Worm (Caenorhabditis elegans): ENCODE measurements around the gene arl-1.

Gene arl-1

DNA sequence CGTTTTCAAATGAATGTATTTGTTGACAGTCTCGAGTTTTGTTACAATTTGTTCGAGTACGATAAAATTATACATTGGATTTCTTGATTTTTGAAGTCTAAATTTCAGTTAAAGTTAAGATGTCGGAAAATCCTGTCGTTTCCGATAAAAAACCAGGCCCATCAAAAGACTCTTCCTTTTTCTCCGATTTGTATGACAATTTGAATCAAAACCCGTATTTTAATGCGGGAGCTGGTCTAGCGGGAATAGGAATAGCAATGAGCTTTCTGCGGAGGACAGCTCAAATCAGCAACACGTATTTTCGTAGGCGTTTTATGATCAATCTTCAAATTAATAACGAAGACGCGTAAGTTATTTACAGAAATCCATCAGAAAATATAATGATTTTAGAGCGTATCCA lies 10.8 kb upstream of the arl-1 start, which contains the start of gene bcs-1:
bcs-1 (plus strand) TSS at position 109 of the 400 bp plus-strand sequence.
- TF ChIP-seq ets-7 (tag; optimal IDR thresholded peaks at IDR 0.05) (no peak), sea-1 (GFP tag; conservative IDR thresholded peaks at IDR 0.05) (no peak), hmg-4 (GFP tag; optimal IDR thresholded peaks at IDR 0.05) (no peak), F13C5.2 (tag; optimal IDR thresholded peaks at IDR 0.05) (no peak), hnd-1 (tag; optimal IDR thresholded peaks at IDR 0.05) (no peak), scrt-1 (GFP tag; IDR thresholded peaks at IDR 0.05) (no peak), tbx-37 (GFP tag; conservative IDR thresholded peaks at IDR 0.05) (no peak), pes-1 (GFP tag; IDR thresholded peaks at IDR 0.05) (no peak), tra-4 (tag; optimal IDR thresholded peaks at IDR 0.05) (no peak), aly-1 (tag; optimal IDR thresholded peaks at IDR 0.05) (no peak), ceh-13 (GFP tag; optimal IDR thresholded peaks at IDR 0.05) (no peak), hmbx-1 (tag; optimal IDR thresholded peaks at IDR 0.05) (no peak), tbx-11 (GFP tag; IDR thresholded peaks at IDR 0.05) (no peak), flt-1 (GFP tag; IDR thresholded peaks at IDR 0.05) (no peak), B0310.2 (tag; optimal IDR thresholded peaks at IDR 0.05) (no peak), ama-1 (optimal IDR thresholded peaks at IDR 0.05) (no peak), ceh-36 (tag; optimal IDR thresholded peaks at IDR 0.05) (no peak)

ce11 chrII:8573044-8573443 lies 8.8 kb upstream of the arl-1 start, which contains the start of gene F54C9.7:
Gene F54C9.7, plus strand, starts transcription at chrII:8573344.
- no peak for TF ChIP-seq hmbx-1 (tag; optimal IDR thresholded peaks at IDR 0.05)
- no peak for TF ChIP-seq tbx-37 (GFP tag; conservative IDR thresholded peaks at IDR 0.05)

DNA sequence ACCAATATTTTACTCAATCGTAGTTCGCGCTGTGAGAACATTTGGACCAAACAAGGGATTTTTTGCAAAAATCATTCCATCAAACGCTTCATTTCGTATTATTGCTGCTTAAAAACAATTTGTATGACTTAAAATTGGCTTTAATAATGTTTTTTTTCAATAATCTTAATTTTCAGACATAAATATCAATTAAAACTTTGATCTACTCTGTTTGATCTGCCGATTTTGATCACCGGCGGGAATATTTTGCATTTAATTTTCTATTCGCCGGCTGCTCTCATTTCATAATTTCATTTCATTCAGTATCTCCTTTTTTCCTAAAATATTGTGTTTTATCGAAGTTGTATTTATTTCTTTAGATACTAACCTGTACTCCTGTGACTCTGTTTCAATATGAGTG lies 6.6 kb upstream of the arl-1 start, which contains the start of gene puf-5:
puf-5 (plus strand) TSS at position 358 of the 400 bp plus-strand sequence.
- no peak for TF ChIP-seq ceh-36 (tag; optimal IDR thresholded peaks at IDR 0.05)
- no peak for TF ChIP-seq aly-1 (tag; optimal IDR thresholded peaks at IDR 0.05)
- TF ChIP-seq ets-7 (tag; optimal IDR thresholded peaks at IDR 0.05), result no peak
- TF ChIP-seq flt-1 (GFP tag; IDR thresholded peaks at IDR 0.05), result no peak
- TF ChIP-seq tbx-11 (GFP tag; IDR thresholded peaks at IDR 0.05), result no peak
- no peak for TF ChIP-seq scrt-1 (GFP tag; IDR thresholded peaks at IDR 0.05)
- TF ChIP-seq ceh-13 (GFP tag; optimal IDR thresholded peaks at IDR 0.05), result no peak
- no peak for TF ChIP-seq ama-1 (optimal IDR thresholded peaks at IDR 0.05)
- TF ChIP-seq tbx-37 (GFP tag; conservative IDR thresholded peaks at IDR 0.05), result no peak
- no peak for TF ChIP-seq F13C5.2 (tag; optimal IDR thresholded peaks at IDR 0.05)
- TF ChIP-seq hmg-4 (GFP tag; optimal IDR thresholded peaks at IDR 0.05), result no peak
- no peak for TF ChIP-seq sea-1 (GFP tag; conservative IDR thresholded peaks at IDR 0.05)
- TF ChIP-seq tra-4 (tag; optimal IDR thresholded peaks at IDR 0.05), result no peak
- no peak for TF ChIP-seq hmbx-1 (tag; optimal IDR thresholded peaks at IDR 0.05)

- TF ChIP-seq hmbx-1 (tag; optimal IDR thresholded peaks at IDR 0.05) (no peak), ets-7 (tag; optimal IDR thresholded peaks at IDR 0.05) (no peak), ceh-36 (tag; optimal IDR thresholded peaks at IDR 0.05) (no peak), scrt-1 (GFP tag; IDR thresholded peaks at IDR 0.05) (no peak), hmg-4 (GFP tag; optimal IDR thresholded peaks at IDR 0.05) (no peak), B0310.2 (tag; optimal IDR thresholded peaks at IDR 0.05) (no peak), hnd-1 (tag; optimal IDR thresholded peaks at IDR 0.05) (no peak), aly-1 (tag; optimal IDR thresholded peaks at IDR 0.05) (no peak), tra-4 (tag; optimal IDR thresholded peaks at IDR 0.05) (no peak), pes-1 (GFP tag; IDR thresholded peaks at IDR 0.05) (no peak), F13C5.2 (tag; optimal IDR thresholded peaks at IDR 0.05) (no peak)
Measured at ce11 chrII:8577509-8578099, 4.2 kb upstream of the arl-1 start, which contains the start of gene F54C9.9. Gene F54C9.9, plus strand, starts transcription at chrII:8578049.

DNA sequence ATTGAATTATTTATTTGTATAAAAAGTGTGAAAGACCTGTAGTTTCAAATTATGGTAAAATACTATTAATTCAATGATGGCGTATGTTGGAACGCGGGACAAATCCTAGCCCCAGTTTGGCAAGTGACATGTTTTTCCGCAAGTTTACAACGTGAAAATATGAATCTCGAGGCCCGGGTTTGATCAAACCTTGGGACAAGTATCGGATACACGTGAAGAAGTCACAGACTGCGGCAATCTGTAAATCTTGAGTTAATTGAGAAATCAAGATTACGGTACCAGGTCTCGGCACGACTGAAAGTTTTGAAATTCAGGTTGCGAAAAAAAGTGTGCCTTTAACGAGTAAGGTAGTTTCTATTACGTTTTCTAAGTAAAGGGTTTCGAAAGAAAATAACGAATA lies 1.2 kb downstream of the arl-1 start:
- TF ChIP-seq ama-1 (optimal IDR thresholded peaks at IDR 0.05) (peak; percentile 54), tbx-11 (GFP tag; IDR thresholded peaks at IDR 0.05) (no peak), ceh-36 (tag; optimal IDR thresholded peaks at IDR 0.05) (no peak), hnd-1 (tag; optimal IDR thresholded peaks at IDR 0.05) (no peak)

ce11 chrII:8585036-8585627 lies 3.3 kb downstream of the arl-1 start, which contains the start of gene F54C9.11:
Gene F54C9.11, minus strand, starts transcription at chrII:8585086.
- no peak for TF ChIP-seq scrt-1 (GFP tag; IDR thresholded peaks at IDR 0.05)
- TF ChIP-seq ceh-13 (GFP tag; optimal IDR thresholded peaks at IDR 0.05), result no peak
- TF ChIP-seq tbx-37 (GFP tag; conservative IDR thresholded peaks at IDR 0.05), result no peak
- no peak for TF ChIP-seq ama-1 (optimal IDR thresholded peaks at IDR 0.05)
- no peak for TF ChIP-seq sea-1 (GFP tag; conservative IDR thresholded peaks at IDR 0.05)
- no peak for TF ChIP-seq F13C5.2 (tag; optimal IDR thresholded peaks at IDR 0.05)
- no peak for TF ChIP-seq pes-1 (GFP tag; IDR thresholded peaks at IDR 0.05)
- no peak for TF ChIP-seq tra-4 (tag; optimal IDR thresholded peaks at IDR 0.05)
- TF ChIP-seq tbx-11 (GFP tag; IDR thresholded peaks at IDR 0.05), result no peak
- TF ChIP-seq B0310.2 (tag; optimal IDR thresholded peaks at IDR 0.05), result no peak
- no peak for TF ChIP-seq aly-1 (tag; optimal IDR thresholded peaks at IDR 0.05)
- no peak for TF ChIP-seq hmbx-1 (tag; optimal IDR thresholded peaks at IDR 0.05)
- TF ChIP-seq ceh-36 (tag; optimal IDR thresholded peaks at IDR 0.05), result no peak
- TF ChIP-seq hnd-1 (tag; optimal IDR thresholded peaks at IDR 0.05), result no peak
- TF ChIP-seq hmg-4 (GFP tag; optimal IDR thresholded peaks at IDR 0.05), result no peak
- no peak for TF ChIP-seq flt-1 (GFP tag; IDR thresholded peaks at IDR 0.05)
- no peak for TF ChIP-seq ets-7 (tag; optimal IDR thresholded peaks at IDR 0.05)

DNA sequence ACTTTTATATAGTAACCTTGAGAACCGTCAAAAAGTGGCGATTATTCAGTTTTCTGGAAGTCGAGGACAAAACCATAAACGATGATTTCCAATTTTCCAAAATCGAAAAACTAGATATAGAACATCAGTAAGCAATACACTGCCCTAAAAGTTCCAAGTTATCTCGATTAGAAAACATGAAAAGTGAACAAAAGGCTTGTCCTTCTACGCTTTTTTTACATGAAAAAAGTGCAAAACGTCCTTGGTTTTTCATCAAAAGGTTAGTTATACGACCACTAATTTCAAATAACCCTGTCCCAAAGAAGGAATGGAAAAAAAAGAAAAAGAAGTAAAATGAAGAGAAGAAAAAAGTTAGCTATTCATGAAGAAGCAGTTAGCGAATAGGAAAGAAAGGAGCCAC lies 4.1 kb downstream of the arl-1 start:
- TF ChIP-seq F13C5.2 (tag; optimal IDR thresholded peaks at IDR 0.05), result no peak
- no peak for TF ChIP-seq ets-7 (tag; optimal IDR thresholded peaks at IDR 0.05)
- TF ChIP-seq tbx-11 (GFP tag; IDR thresholded peaks at IDR 0.05), result no peak
- no peak for TF ChIP-seq scrt-1 (GFP tag; IDR thresholded peaks at IDR 0.05)
- no peak for TF ChIP-seq hmbx-1 (tag; optimal IDR thresholded peaks at IDR 0.05)
- no peak for TF ChIP-seq flt-1 (GFP tag; IDR thresholded peaks at IDR 0.05)
- no peak for TF ChIP-seq ceh-13 (GFP tag; optimal IDR thresholded peaks at IDR 0.05)
- TF ChIP-seq ama-1 (optimal IDR thresholded peaks at IDR 0.05), result no peak
- TF ChIP-seq B0310.2 (tag; optimal IDR thresholded peaks at IDR 0.05), result no peak
- no peak for TF ChIP-seq aly-1 (tag; optimal IDR thresholded peaks at IDR 0.05)

All from whole organism, early embryonic.